Fruit fly (Drosophila melanogaster) Kc167 (cell line): Measurements from ENCODE around the gene CG1492.

Source experiments
- Myc ChIP-seq: fragments of >200 bp; optimal IDR thresholded peaks from 2 replicates; lab custom pipeline; 2017; ENCODE audit warnings: missing external identifiers
- Sin3A ChIP-seq: fragments of >200 bp; optimal IDR thresholded peaks from 2 replicates; lab custom pipeline; 2018; ENCODE audit warnings: missing external identifiers
- ttk ChIP-seq: sonication (Bioruptor generic); optimal IDR thresholded peaks from 2 replicates; lab custom pipeline; 2017; ENCODE audit warnings: missing external identifiers

DNA sequence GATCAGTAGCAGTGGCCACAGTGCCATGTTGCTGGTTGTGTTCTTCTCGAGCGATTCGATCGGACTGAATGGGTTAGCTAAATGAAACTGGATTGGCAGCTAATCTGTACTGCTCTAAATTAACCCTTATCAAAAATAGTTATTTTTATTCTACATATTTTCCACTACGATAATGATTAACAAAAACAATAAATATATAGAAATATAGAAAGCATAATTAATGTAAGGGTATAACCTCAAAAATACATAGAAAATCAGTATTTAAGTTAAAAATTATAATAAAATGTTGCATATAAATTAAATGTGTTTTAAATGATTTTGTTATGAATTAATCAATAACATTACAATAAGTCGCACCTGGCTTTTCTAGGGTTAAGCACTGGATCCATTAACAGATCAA lies 19.4 kb upstream of the CG1492 start, which contains the start of gene Cyp311a1:
- TF ChIP-seq Myc (lab: Kevin White, UChicago) (no peak), ttk (lab: Kevin White, UChicago) (no peak), Sin3A (lab: Kevin White, UChicago) (no peak)
